Worm (Caenorhabditis elegans): Measurements from ENCODE around the gene C37C3.12.

DNA sequence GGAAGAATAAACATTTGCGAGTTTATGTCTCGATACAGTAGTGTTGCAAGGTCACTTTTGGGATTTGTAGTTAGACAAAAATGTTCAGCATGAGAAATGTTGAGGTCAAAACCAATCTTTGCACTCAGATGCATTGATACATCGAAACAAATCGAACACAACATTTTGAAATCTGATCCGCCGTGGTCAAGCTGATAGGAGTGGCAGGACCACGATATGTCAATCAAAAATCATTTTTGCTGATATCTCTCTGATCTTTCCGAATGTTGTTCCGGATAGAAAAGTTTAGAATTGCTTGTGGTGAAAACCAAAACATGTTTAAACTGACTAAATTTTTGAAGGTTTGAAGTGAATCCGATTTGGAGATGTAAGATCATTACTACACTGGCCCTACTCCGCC lies 13.5 kb downstream of the C37C3.12 start:
- TF ChIP-seq nhr-11 (tag; optimal IDR thresholded peaks at IDR 0.05) = no peak
- TF ChIP-seq hlh-8 (tag; optimal IDR thresholded peaks at IDR 0.05) = no peak
- TF ChIP-seq pag-3 (tag; optimal IDR thresholded peaks at IDR 0.05; ENCODE audit: borderline replicate concordance) = no peak
- no peak for TF ChIP-seq ttx-3 (tag; optimal IDR thresholded peaks at IDR 0.05)
- TF ChIP-seq lin-11 (tag; optimal IDR thresholded peaks at IDR 0.05) = no peak
- TF ChIP-seq nfya-1 (tag; optimal IDR thresholded peaks at IDR 0.05) = no peak
- no peak for TF ChIP-seq ama-1 (optimal IDR thresholded peaks at IDR 0.05)
- TF ChIP-seq pha-2 (tag; optimal IDR thresholded peaks at IDR 0.05) = no peak
- no peak for TF ChIP-seq C38D4.7 (GFP tag; optimal IDR thresholded peaks at IDR 0.05)
- TF ChIP-seq syd-9 (tag; optimal IDR thresholded peaks at IDR 0.05) = no peak
- TF ChIP-seq rnt-1 (tag; optimal IDR thresholded peaks at IDR 0.05) = no peak
- TF ChIP-seq elt-2 (tag; optimal IDR thresholded peaks at IDR 0.05) = no peak
- TF ChIP-seq F13H6.1 (tag; optimal IDR thresholded peaks at IDR 0.05) = no peak

All from whole organism, late embryonic.